Worm (Caenorhabditis elegans) whole organism, L4/young adult: ENCODE results near the gene W02D7.8.

Experiments
- W03F9.2 ChIP-seq: fragments of 150-350 bp; optimal IDR thresholded peaks from 2 replicates; lab custom pipeline; 2014; ENCODE audit warnings: missing biosample characterization, missing genetic modification characterization
- dao-5 ChIP-seq: sonication (generic microtip); optimal IDR thresholded peaks from 2 replicates; lab custom pipeline; 2016; ENCODE audit warnings: missing genotype, missing genetic modification characterization, moderate library complexity, missing compliant biosample characterization

DNA sequence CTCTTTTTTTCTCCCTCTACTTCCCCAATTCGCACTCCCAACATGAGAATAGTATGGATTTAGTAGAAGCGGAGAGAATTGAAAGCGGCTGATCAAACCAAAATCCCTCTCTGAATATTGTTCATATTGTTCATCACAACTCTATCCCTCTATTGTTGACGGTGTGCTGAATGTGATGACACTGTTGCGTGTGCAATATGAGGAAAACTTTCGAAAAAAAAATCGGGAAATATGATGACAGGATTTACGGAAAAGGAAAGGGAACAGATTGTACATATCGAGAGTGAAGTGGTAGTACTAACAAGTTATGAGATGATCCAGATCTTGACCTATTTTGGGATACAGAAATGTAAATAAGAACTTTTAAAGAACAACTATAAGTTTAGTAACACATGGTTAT lies 10.4 kb downstream of the W02D7.8 start, which contains the start of gene smex-1:
- TF ChIP-seq dao-5 (tag; lab: Kevin White, UChicago) (no peak), W03F9.2 (tag; lab: Kevin White, UChicago) (no peak)
